Worm (Caenorhabditis elegans) whole organism, late embryonic: ENCODE results near the gene Y53F4B.18.

Experiments
- C38D4.7 ChIP-seq: fragments of 200-800 bp; sonication (Bioruptor generic); optimal IDR thresholded peaks from 2 replicates; lab custom pipeline; 2018; ENCODE audit warnings: mild to moderate bottlenecking, missing genetic modification characterization, moderate library complexity, missing compliant biosample characterization
- F13H6.1 ChIP-seq: sonication (generic microtip); optimal IDR thresholded peaks from 2 replicates; lab custom pipeline; 2016; ENCODE audit warnings: missing genetic modification characterization, missing compliant biosample characterization
- T23F11.4 ChIP-seq: fragments of 200-800 bp; sonication (Bioruptor generic); optimal IDR thresholded peaks from 2 replicates; lab custom pipeline; 2018; ENCODE audit warnings: mild to moderate bottlenecking, missing genetic modification characterization, missing compliant biosample characterization
- ceh-14 ChIP-seq: sonication (generic microtip); optimal IDR thresholded peaks from 2 replicates; lab custom pipeline; 2016; ENCODE audit warnings: missing genotype, missing genetic modification characterization, missing compliant biosample characterization
- ceh-18 ChIP-seq: sonication (generic microtip); optimal IDR thresholded peaks from 2 replicates; lab custom pipeline; 2016; ENCODE audit warnings: missing genetic modification characterization, missing compliant biosample characterization
- ceh-2 ChIP-seq: sonication (generic microtip); optimal IDR thresholded peaks from 2 replicates; lab custom pipeline; 2016; ENCODE audit warnings: missing genotype, missing genetic modification characterization, missing compliant biosample characterization
- ceh-22 ChIP-seq: sonication (generic microtip); optimal IDR thresholded peaks from 2 replicates; lab custom pipeline; 2017; ENCODE audit warnings: missing biosample characterization, missing genetic modification characterization
- ceh-34 ChIP-seq: sonication (generic microtip); optimal IDR thresholded peaks from 2 replicates; lab custom pipeline; 2016; ENCODE audit warnings: mild to moderate bottlenecking, missing genetic modification characterization, missing compliant biosample characterization
- ceh-45 ChIP-seq: fragments of 200-800 bp; sonication (Bioruptor generic); IDR thresholded peaks from 2 replicates; pipeline ENCODE4 v1.3.6; 2022; ENCODE audit warnings: missing genetic modification reagents, missing genetic modification characterization, missing compliant biosample characterization
- ceh-48 ChIP-seq: sonication (generic microtip); optimal IDR thresholded peaks from 2 replicates; lab custom pipeline; 2016; ENCODE audit warnings: missing genetic modification characterization, inconsistent platforms, missing compliant biosample characterization
- che-1 ChIP-seq: sonication (generic microtip); optimal IDR thresholded peaks from 2 replicates; lab custom pipeline; 2016; ENCODE audit warnings: mild to moderate bottlenecking, missing genetic modification characterization, missing compliant biosample characterization
- dmd-4 ChIP-seq: sonication (generic microtip); optimal IDR thresholded peaks from 2 replicates; lab custom pipeline; 2016; ENCODE audit warnings: borderline replicate concordance, missing genetic modification characterization, missing compliant biosample characterization
- elt-2 ChIP-seq: sonication (generic microtip); optimal IDR thresholded peaks from 2 replicates; lab custom pipeline; 2016; ENCODE audit warnings: missing genetic modification reagents, missing genetic modification characterization, missing compliant biosample characterization
- elt-4 ChIP-seq: sonication (generic microtip); optimal IDR thresholded peaks from 2 replicates; lab custom pipeline; 2016; ENCODE audit warnings: missing genetic modification characterization, missing compliant biosample characterization
- eyg-1 ChIP-seq: sonication (generic microtip); optimal IDR thresholded peaks from 2 replicates; lab custom pipeline; 2016; ENCODE audit warnings: missing genotype, missing genetic modification characterization, missing compliant biosample characterization
- fkh-6 ChIP-seq: sonication (generic microtip); optimal IDR thresholded peaks from 2 replicates; lab custom pipeline; 2016; ENCODE audit warnings: missing genetic modification characterization, missing compliant biosample characterization
- gmeb-2 ChIP-seq: sonication (generic microtip); optimal IDR thresholded peaks from 2 replicates; lab custom pipeline; 2016; ENCODE audit warnings: missing genetic modification characterization, inconsistent platforms, missing compliant biosample characterization
- hlh-13 ChIP-seq: fragments of 200-800 bp; sonication (Bioruptor generic); optimal IDR thresholded peaks from 2 replicates; lab custom pipeline; 2018; ENCODE audit warnings: mild to moderate bottlenecking, missing genetic modification characterization, missing compliant biosample characterization
- hlh-8 ChIP-seq: sonication (generic microtip); optimal IDR thresholded peaks from 2 replicates; lab custom pipeline; 2016; ENCODE audit warnings: missing genotype, missing genetic modification characterization, missing compliant biosample characterization
- lim-6 ChIP-seq: sonication (generic microtip); optimal IDR thresholded peaks from 2 replicates; lab custom pipeline; 2016; ENCODE audit warnings: missing genetic modification characterization, missing compliant biosample characterization
- mec-3 ChIP-seq: sonication (generic microtip); optimal IDR thresholded peaks from 2 replicates; lab custom pipeline; 2016; ENCODE audit warnings: borderline replicate concordance, missing genetic modification characterization, missing compliant biosample characterization
- nfya-1 ChIP-seq: sonication (generic microtip); optimal IDR thresholded peaks from 2 replicates; lab custom pipeline; 2017; ENCODE audit warnings: missing genetic modification characterization, mild to moderate bottlenecking, missing compliant biosample characterization, antibody characterized with exemption, moderate library complexity
- nhr-11 ChIP-seq: fragments of 150-350 bp; optimal IDR thresholded peaks from 2 replicates; lab custom pipeline; 2014; ENCODE audit warnings: missing biosample characterization, missing genetic modification characterization
- npax-4 ChIP-seq: sonication (generic microtip); optimal IDR thresholded peaks from 2 replicates; lab custom pipeline; 2016; ENCODE audit warnings: missing genetic modification characterization, missing compliant biosample characterization
- pag-3 ChIP-seq: sonication (generic microtip); optimal IDR thresholded peaks from 2 replicates; lab custom pipeline; 2016; ENCODE audit warnings: missing compliant biosample characterization, missing genetic modification characterization, borderline replicate concordance
- pat-9 ChIP-seq: fragments of 200-800 bp; sonication (Bioruptor generic); optimal IDR thresholded peaks from 2 replicates; lab custom pipeline; 2018; ENCODE audit warnings: mild to moderate bottlenecking, missing genetic modification characterization, moderate library complexity, missing compliant biosample characterization
- pax-1 ChIP-seq: fragments of 150-350 bp; optimal IDR thresholded peaks from 2 replicates; lab custom pipeline; 2014; ENCODE audit warnings: missing biosample characterization, missing genetic modification characterization
- pha-4 ChIP-seq: fragments of 150-350 bp; optimal IDR thresholded peaks from 2 replicates; lab custom pipeline; 2018; ENCODE audit warnings: missing biosample characterization, missing genetic modification reagents, missing genetic modification characterization
- ref-2 ChIP-seq: sonication (generic microtip); optimal IDR thresholded peaks from 2 replicates; lab custom pipeline; 2016; ENCODE audit warnings: missing genetic modification characterization, missing compliant biosample characterization
- sdc-2 ChIP-seq: sonication (generic microtip); optimal IDR thresholded peaks from 2 replicates; lab custom pipeline; 2016; ENCODE audit warnings: missing genotype, missing genetic modification characterization, missing compliant biosample characterization
- sox-2 ChIP-seq: fragments of 200-800 bp; sonication (Bioruptor generic); IDR thresholded peaks from 2 replicates; pipeline ENCODE4 v1.3.6; 2022; ENCODE audit warnings: missing genetic modification reagents, missing genetic modification characterization, missing compliant biosample characterization
- sox-4 ChIP-seq: sonication (generic microtip); optimal IDR thresholded peaks from 2 replicates; lab custom pipeline; 2017; ENCODE audit warnings: mild to moderate bottlenecking, missing genetic modification characterization, inconsistent platforms, missing compliant biosample characterization
- tbx-2 ChIP-seq: sonication (generic microtip); optimal IDR thresholded peaks from 2 replicates; lab custom pipeline; 2016; ENCODE audit warnings: missing genetic modification characterization, missing compliant biosample characterization
- tbx-7 ChIP-seq: sonication (generic microtip); optimal IDR thresholded peaks from 2 replicates; lab custom pipeline; 2016; ENCODE audit warnings: missing genotype, missing genetic modification characterization, missing compliant biosample characterization
- unc-42 ChIP-seq: sonication (generic microtip); optimal IDR thresholded peaks from 2 replicates; lab custom pipeline; 2016; ENCODE audit warnings: missing genotype, missing genetic modification characterization, missing compliant biosample characterization
- ztf-16 ChIP-seq: sonication (generic microtip); optimal IDR thresholded peaks from 2 replicates; lab custom pipeline; 2017; ENCODE audit warnings: missing genetic modification characterization, missing compliant biosample characterization

The Y53F4B.18 gene

DNA sequence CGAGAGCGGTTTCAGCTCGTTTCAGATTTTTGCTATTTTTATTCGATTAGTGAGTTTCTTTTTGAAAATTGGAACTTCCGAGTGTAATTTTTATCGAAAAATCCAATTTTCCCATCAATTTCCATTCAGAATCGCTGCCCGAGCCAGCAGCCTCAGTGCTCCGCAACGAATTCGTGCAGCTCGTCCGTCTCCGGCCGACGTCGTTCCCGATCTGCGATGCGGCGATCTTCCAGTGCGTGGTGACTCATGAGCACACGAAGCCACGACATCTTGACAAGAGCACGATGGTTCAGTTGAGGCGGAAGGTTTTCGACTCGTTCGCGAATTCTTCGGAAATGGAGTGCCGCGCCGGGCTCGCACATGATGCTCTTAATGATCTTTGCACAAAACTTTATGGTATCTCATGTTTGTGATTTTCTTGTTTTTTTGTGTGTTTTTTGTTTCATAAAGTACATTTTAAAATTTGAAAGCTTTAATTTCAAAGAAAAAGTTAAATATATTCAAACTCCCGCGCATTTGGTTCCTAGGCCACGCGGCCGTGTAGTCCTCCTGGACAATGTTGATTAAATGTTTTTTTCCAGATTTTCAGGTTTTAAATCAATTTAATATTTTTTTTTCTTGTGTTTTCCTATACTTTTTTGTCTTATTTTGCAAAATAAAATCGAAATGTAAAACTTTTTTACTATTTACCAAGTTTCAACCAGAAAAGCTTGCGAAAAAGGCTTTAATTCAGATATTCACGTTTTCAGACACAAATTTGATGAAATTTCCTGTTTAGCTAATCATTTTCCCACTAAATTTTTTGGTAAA, 17.8 kb upstream of the Y53F4B.18 start (continued):
- peak; percentile 53 for TF ChIP-seq lim-6 (tag; lab: Kevin White, UChicago)
- peak; percentile 62 for TF ChIP-seq mec-3 (tag; lab: Kevin White, UChicago)
- TF ChIP-seq C38D4.7 (GFP tag; lab: Kevin White, UChicago): no peak
- TF ChIP-seq ceh-14 (tag; lab: Kevin White, UChicago): peak; percentile 10
- no peak for TF ChIP-seq pha-4 (tag; lab: Kevin White, UChicago)
- TF ChIP-seq tbx-2 (tag; lab: Kevin White, UChicago): peak; percentile 68
- TF ChIP-seq nfya-1 (tag; lab: Kevin White, UChicago): no peak
- TF ChIP-seq T23F11.4: no peak
- peak; percentile 58 for TF ChIP-seq hlh-8 (tag; lab: Kevin White, UChicago)
- TF ChIP-seq dmd-4 (tag; lab: Kevin White, UChicago): no peak
- no peak for TF ChIP-seq pat-9 (tag; lab: Kevin White, UChicago)
- TF ChIP-seq ztf-16 (tag; lab: Kevin White, UChicago): no peak
- TF ChIP-seq nhr-11 (tag; lab: Kevin White, UChicago): no peak
- no peak for TF ChIP-seq ceh-22
- no peak for TF ChIP-seq elt-4 (tag; lab: Kevin White, UChicago)
- TF ChIP-seq sox-4 (tag; lab: Kevin White, UChicago): no peak
- TF ChIP-seq hlh-13 (GFP tag; lab: Kevin White, UChicago): no peak

DNA sequence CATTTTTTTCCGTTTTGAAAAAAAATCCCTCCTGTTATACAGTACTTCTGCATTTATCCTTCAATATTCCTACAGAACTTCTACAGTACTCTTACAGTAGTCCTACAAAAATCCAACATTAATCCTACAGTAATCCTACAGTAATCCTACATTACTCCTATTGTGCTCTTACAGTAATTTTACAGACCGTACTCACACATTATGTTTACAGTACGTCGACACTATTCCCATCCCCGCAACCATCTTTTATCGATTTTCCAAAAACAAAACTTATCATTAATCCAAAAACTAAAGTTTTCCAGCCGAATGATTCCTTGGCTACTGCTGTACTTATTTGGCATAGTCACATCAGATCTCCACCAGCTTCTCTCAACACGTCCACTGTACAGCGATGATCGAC, 12.7 kb upstream of the Y53F4B.18 start, which contains the start of gene Y53F4B.20:
TSS of gene Y53F4B.20 (plus strand) at position 301 of the 400 bp plus-strand sequence.
- no peak for TF ChIP-seq tbx-7 (tag; lab: Kevin White, UChicago)
- TF ChIP-seq ceh-18: no peak
- TF ChIP-seq F13H6.1 (tag; lab: Kevin White, UChicago): no peak
- no peak for TF ChIP-seq pat-9 (tag; lab: Kevin White, UChicago)
- TF ChIP-seq elt-2 (tag; lab: Kevin White, UChicago): no peak
- no peak for TF ChIP-seq ceh-45 (GFP tag; lab: Robert Waterston, UW)
- no peak for TF ChIP-seq sdc-2 (tag; lab: Kevin White, UChicago)
- no peak for TF ChIP-seq npax-4 (tag; lab: Kevin White, UChicago)
- no peak for TF ChIP-seq fkh-6
- TF ChIP-seq pax-1 (tag; lab: Kevin White, UChicago): no peak
- no peak for TF ChIP-seq hlh-8 (tag; lab: Kevin White, UChicago)
- no peak for TF ChIP-seq eyg-1
- no peak for TF ChIP-seq pha-4 (tag; lab: Kevin White, UChicago)
- no peak for TF ChIP-seq che-1 (tag; lab: Kevin White, UChicago)
- TF ChIP-seq ceh-48 (tag; lab: Kevin White, UChicago): no peak
- no peak for TF ChIP-seq ceh-2 (tag; lab: Kevin White, UChicago)
- TF ChIP-seq gmeb-2 (tag; lab: Kevin White, UChicago): no peak
- TF ChIP-seq hlh-13 (GFP tag; lab: Kevin White, UChicago): no peak
- no peak for TF ChIP-seq ref-2 (tag; lab: Kevin White, UChicago)
- TF ChIP-seq lim-6 (tag; lab: Kevin White, UChicago): no peak

DNA sequence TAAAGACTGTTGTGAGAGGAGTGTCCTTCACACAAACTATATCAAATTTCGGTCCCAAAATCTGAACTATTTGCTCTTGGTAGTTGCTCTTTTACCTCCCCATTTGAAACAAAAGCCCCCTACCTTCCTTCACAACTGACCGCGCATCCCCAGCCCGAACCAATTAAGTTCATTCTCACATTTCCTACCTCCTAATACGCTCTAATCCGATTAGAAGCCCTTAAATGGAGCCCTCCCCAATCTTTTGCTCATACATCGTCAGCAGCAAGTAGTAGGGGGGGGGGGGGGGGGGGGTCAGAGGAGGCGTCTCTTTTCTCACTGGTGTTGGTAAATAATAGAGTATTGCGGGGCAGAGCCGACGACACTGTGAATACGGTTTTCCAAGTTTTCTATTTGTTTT, 9.1 kb upstream of the Y53F4B.18 start:
- no peak for TF ChIP-seq che-1 (tag; lab: Kevin White, UChicago)
- TF ChIP-seq pag-3: no peak
- TF ChIP-seq ceh-34 (tag; lab: Kevin White, UChicago): peak; percentile 33
- TF ChIP-seq, all 69 proteins: peak for 1

DNA sequence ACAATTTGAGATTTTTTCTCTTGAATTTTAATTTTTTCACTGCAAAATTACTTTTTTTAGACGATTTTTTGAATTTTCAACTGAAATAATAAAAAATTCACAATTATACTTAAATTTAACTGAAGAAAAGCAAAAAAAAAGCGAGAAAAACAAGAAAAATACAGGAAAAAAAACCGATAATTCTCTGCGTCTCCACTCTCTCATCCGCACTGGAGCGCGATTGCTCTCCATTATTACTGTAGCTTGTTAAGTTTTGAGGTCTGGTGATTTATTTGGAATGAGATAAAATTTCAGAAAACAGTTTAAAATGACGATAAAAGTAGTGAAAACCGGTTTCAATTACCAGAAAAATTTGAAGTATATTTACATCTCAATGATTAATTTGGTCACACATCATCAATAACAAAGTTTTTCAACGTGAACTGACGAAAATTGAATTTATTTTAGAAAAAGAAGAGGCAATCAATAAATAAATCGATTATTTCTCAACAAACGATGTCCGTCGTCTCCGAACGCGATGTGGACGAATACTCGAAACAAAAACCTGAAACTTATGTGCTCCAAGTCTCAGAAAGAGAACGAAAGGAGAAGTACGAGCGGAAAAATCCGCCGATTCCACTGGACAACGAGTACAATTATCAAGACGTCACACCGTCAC, 5.4 kb upstream of the Y53F4B.18 start, which contains the start of gene Y53F4B.19:
TSS of gene Y53F4B.19 (plus strand) at position 157 of the 658 bp plus-strand sequence.
- TF ChIP-seq unc-42 (tag; lab: Kevin White, UChicago): no peak
- no peak for TF ChIP-seq sox-2 (GFP tag; lab: Robert Waterston, UW)
- TF ChIP-seq, all 69 proteins: peak for 0
